Fruit fly (Drosophila melanogaster) whole organism: ENCODE results near the gene CG13309.

Experiments
- CG8478 ChIP-seq: fragments of >200 bp; optimal IDR thresholded peaks from 2 replicates; lab custom pipeline; 2018; ENCODE audit warnings: inconsistent platforms
- Dll ChIP-seq: fragments of >200 bp; optimal IDR thresholded peaks from 2 replicates; lab custom pipeline; 2017
- EcR ChIP-seq, 2 experiments: fragments of >200 bp; optimal IDR thresholded peaks; 2 replicates each; lab custom pipeline; 2017; ENCODE audit warnings: missing biosample characterization in 2 of 2, missing genetic modification characterization in 2 of 2, missing genetic modification reagents in 2 of 2
- pan ChIP-seq: fragments of >200 bp; optimal IDR thresholded peaks from 2 replicates; lab custom pipeline; 2017
- psq ChIP-seq: fragments of >200 bp; optimal IDR thresholded peaks from 2 replicates; lab custom pipeline; 2017
- usp ChIP-seq: fragments of >200 bp; optimal IDR thresholded peaks from 2 replicates; lab custom pipeline; 2017; ENCODE audit warnings: missing biosample characterization, missing genetic modification characterization, mixed read lengths

Gene CG13309

DNA sequence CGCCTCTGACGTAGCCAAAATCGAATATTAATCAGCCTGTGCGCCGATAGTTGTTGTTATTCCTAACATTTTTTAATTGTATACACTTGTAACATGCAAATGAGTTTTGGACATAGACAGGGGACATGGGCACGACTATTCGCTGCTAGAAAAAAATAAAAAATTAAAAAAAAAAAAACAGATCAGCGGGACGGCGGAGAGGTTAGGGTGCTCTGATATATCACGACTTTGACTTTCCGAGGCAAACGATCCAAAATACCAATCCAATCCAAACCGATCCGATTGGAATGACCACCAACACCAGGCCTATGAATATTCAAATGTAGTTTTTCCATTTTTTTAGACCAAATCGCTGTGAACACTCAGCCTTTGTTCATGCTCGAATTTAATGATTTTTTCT is 50.6 kb downstream of the CG13309 start:
- no peak for TF ChIP-seq Dll (lab: Kevin White, UChicago)
- TF ChIP-seq pan (lab: Kevin White, UChicago), result no peak
- no peak for TF ChIP-seq usp (GFP tag; lab: Kevin White, UChicago)
- TF ChIP-seq psq (lab: Kevin White, UChicago), result no peak
- TF ChIP-seq CG8478 (lab: Kevin White, UChicago), result no peak
- no peak for TF ChIP-seq EcR (GFP tag; optimal IDR thresholded peaks at IDR 0.05; lab: Kevin White, UChicago)
